Fruit fly (Drosophila melanogaster): ENCODE results near the gene psh.

Gene psh

DNA sequence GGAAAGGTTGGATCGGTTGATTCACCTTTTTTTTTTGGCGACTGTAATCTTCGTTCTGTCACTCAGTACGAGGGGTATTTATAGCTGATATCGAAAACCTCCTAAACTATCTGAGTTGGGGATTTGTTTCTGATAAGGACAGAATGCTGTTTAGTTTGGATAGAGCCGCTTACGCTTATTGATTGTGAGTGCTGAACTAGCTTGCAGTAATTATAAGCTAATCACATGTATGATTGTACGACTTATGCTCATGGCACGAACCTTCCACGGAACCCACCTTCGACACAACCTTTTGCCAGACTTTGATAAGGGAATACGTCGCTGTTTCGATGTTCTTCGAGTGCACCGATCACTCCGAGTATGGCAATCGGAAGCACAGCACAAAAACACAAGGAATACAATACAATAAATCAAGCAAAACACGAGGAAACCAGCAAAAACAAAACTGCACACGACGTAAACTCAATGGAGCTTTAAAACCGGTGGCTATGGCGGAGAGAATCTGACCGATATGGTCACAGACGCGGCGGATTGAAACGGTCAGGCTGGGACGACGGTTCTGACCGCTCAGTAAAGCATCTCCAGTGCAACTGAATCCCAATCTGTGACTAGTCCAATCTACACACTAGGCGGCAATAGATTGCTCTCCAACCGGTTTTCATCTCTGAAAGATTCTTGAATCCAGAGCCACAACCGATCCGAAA, at the start of gene psh:
Gene psh (minus strand): TSS at position 566 of the 704 bp plus-strand sequence.
- TF ChIP-seq psq (optimal IDR thresholded peaks at IDR 0.05) (no peak), Myc (optimal IDR thresholded peaks at IDR 0.05) (no peak), insv (optimal IDR thresholded peaks at IDR 0.05) (no peak), ttk (optimal IDR thresholded peaks at IDR 0.05) (no peak), Sin3A (optimal IDR thresholded peaks at IDR 0.05) (no peak), h (optimal IDR thresholded peaks at IDR 0.05) (no peak)

- no peak for TF ChIP-seq insv (optimal IDR thresholded peaks at IDR 0.05)
- TF ChIP-seq Sin3A (optimal IDR thresholded peaks at IDR 0.05): no peak
- no peak for TF ChIP-seq h (optimal IDR thresholded peaks at IDR 0.05)
- no peak for TF ChIP-seq Myc (optimal IDR thresholded peaks at IDR 0.05)
- no peak for TF ChIP-seq ttk (optimal IDR thresholded peaks at IDR 0.05)
- TF ChIP-seq psq (optimal IDR thresholded peaks at IDR 0.05): no peak
Observed at dm6 chrX:18534393-18534792, 47.7 kb upstream of the psh start.

DNA sequence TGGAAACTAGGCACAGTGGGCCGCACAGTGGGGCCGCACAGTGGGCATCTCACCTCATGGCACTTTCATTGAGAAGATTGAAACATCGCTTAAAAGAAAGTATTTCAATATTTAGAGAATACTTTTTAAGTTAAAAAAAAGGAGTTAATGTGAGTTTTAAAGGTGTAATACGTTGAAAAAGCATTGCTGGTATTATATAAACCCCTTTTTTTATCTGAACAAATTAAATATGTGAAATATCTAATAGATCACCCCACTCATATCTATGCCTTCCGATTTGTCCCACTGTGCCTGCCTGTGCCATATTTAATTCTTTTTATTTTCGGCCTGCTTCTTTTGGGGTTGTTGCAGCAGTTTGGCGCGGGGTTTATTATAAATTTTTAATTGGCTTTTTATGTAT, 46.6 kb upstream of the psh start:
- no peak for TF ChIP-seq ttk (optimal IDR thresholded peaks at IDR 0.05)
- no peak for TF ChIP-seq insv (optimal IDR thresholded peaks at IDR 0.05)
- no peak for TF ChIP-seq h (optimal IDR thresholded peaks at IDR 0.05)
- TF ChIP-seq Myc (optimal IDR thresholded peaks at IDR 0.05): no peak
- TF ChIP-seq psq (optimal IDR thresholded peaks at IDR 0.05): no peak
- TF ChIP-seq Sin3A (optimal IDR thresholded peaks at IDR 0.05): no peak

dm6 chrX:18528166-18528733, 41.5 kb upstream of the psh start, which contains the start of the genes CG15042 and CG15047:
CG15042 (minus strand) TSS chrX:18528266.
CG15047 (plus strand) TSS chrX:18528683.
- TF ChIP-seq h (optimal IDR thresholded peaks at IDR 0.05) (no peak), psq (optimal IDR thresholded peaks at IDR 0.05) (no peak), ttk (optimal IDR thresholded peaks at IDR 0.05) (no peak), Myc (optimal IDR thresholded peaks at IDR 0.05) (no peak), insv (optimal IDR thresholded peaks at IDR 0.05) (no peak), Sin3A (optimal IDR thresholded peaks at IDR 0.05) (no peak)

dm6 chrX:18524594-18525266, 38.0 kb upstream of the psh start:
- no peak for TF ChIP-seq psq (optimal IDR thresholded peaks at IDR 0.05)
- TF ChIP-seq h (optimal IDR thresholded peaks at IDR 0.05): no peak
- no peak for TF ChIP-seq Myc (optimal IDR thresholded peaks at IDR 0.05)
- no peak for TF ChIP-seq Sin3A (optimal IDR thresholded peaks at IDR 0.05)
- TF ChIP-seq insv (optimal IDR thresholded peaks at IDR 0.05): no peak
- TF ChIP-seq ttk (optimal IDR thresholded peaks at IDR 0.05): no peak

- TF ChIP-seq Myc (optimal IDR thresholded peaks at IDR 0.05) (no peak), h (optimal IDR thresholded peaks at IDR 0.05) (no peak), psq (optimal IDR thresholded peaks at IDR 0.05) (no peak), insv (optimal IDR thresholded peaks at IDR 0.05) (no peak), ttk (optimal IDR thresholded peaks at IDR 0.05) (no peak), Sin3A (optimal IDR thresholded peaks at IDR 0.05) (no peak)
Observed at dm6 chrX:18523146-18523812, 36.6 kb upstream of the psh start.

- TF ChIP-seq Myc (optimal IDR thresholded peaks at IDR 0.05) (no peak), h (optimal IDR thresholded peaks at IDR 0.05) (no peak), insv (optimal IDR thresholded peaks at IDR 0.05) (no peak), Sin3A (optimal IDR thresholded peaks at IDR 0.05) (no peak), psq (optimal IDR thresholded peaks at IDR 0.05) (no peak), ttk (optimal IDR thresholded peaks at IDR 0.05) (no peak)
Observed at dm6 chrX:18522395-18523104, 35.8 kb upstream of the psh start, which contains the start of gene CG6481. CG6481 (minus strand) TSS chrX:18522445.

DNA sequence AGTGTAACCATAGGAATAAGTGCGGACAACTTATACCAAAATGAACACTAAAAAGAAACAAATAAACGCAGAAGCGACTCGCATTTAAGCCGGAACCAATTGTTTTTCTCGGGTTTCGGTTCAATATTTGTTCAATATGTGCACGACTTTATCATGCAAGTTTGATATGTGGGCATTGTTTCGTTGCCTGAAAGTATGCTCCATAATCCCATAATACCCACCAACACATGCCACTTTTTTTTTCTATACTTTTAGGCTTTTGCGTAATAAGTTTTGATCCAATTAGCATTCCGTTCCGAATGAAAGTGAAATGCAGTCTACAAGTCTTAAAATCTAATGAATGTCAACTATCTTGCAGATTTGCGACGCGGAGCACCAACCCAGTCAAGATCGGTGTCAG, 33.6 kb upstream of the psh start:
- TF ChIP-seq Sin3A (optimal IDR thresholded peaks at IDR 0.05) (no peak), h (optimal IDR thresholded peaks at IDR 0.05) (no peak), Myc (optimal IDR thresholded peaks at IDR 0.05) (no peak), psq (optimal IDR thresholded peaks at IDR 0.05) (no peak), ttk (optimal IDR thresholded peaks at IDR 0.05) (no peak)

DNA sequence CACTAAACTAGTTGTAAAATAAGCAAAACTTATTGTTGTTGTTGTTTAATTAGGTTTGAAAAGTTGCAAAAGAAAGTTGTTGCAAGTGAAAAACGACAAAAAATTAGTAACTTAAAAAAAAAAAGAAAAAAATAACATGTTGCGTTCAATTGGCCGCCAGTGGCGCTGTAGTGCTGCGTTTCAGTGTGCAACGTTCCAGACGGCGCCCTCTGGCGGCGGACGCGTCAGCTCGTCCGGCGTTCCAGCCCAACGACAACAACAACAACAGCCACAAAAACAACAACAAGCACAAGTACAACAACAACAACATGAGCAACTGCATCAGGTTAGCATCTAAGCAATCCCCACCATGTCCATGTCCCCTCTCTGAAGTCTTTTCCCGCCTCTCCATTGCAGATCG, 30.7 kb upstream of the psh start:
- TF ChIP-seq Sin3A (optimal IDR thresholded peaks at IDR 0.05) (no peak), insv (optimal IDR thresholded peaks at IDR 0.05) (no peak), Myc (optimal IDR thresholded peaks at IDR 0.05) (no peak), h (optimal IDR thresholded peaks at IDR 0.05) (no peak), ttk (optimal IDR thresholded peaks at IDR 0.05) (no peak), psq (optimal IDR thresholded peaks at IDR 0.05) (no peak)

DNA sequence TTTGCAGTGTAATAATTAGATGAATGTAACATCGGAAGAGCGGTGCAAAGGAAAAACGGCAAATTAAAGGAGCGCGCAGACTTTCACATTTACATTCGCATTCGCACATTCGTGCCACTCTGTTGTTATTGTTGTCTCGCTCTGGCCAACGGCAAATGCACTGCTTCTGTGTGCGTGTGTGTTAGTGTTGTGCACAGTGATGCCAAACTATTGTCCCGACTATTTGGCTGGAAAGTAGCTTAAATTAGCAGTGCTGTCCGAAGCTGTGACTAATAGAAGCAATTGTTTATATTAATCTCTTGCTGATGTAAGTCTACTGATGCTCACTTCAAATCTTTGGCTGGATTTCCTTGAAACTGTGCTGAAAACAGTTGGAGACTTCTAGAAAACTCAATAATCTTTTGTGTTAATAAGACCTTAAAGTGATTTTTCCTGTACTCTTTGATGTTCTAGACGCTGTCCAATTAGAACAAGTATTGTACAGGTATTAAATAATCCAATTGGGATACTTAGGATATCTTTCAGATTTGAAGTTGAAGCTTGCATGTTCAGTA, 29.3 kb upstream of the psh start:
- TF ChIP-seq psq (optimal IDR thresholded peaks at IDR 0.05) (no peak), insv (optimal IDR thresholded peaks at IDR 0.05) (no peak)

DNA sequence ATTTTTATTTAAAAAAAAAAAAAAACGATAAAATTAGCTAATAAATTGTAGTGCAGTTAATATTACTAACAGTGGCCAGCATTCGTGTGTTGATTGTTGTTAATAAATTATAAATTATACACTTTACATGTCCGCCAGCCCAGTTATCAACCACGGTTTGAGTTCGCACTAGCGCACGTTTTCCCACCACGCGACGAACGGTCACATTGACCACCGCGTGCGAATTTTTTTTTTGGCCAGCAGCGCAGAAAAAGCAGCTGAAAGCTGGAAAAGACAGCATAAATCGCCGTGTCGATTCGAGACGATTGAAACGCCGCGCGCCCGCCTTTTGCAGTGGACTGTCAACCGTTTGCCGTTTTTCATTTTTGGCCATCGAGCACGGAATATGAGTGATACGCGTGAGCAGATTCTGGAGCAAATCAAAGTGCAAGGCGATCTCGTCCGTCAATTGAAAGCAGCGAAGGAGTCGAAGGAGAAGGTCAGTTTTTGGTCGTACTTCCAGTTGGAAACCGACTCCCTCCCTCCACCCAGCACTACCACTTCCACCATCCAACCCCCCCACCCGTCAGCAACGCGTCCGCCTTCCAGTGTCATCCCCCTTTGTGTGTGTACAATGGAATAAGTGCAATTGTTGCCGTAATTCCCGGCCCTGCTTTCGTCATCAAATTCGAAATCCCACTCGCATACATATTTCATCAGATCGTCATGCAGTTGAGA, 28.6 kb upstream of the psh start, which contains the start of the genes Bx and HisRS:
Gene Bx (plus strand): TSS at position 224 of the 717 bp plus-strand sequence.
Gene HisRS (plus strand): TSS at position 224 of the 717 bp plus-strand sequence.
- TF ChIP-seq insv (optimal IDR thresholded peaks at IDR 0.05) (no peak), Sin3A (optimal IDR thresholded peaks at IDR 0.05) (no peak), psq (optimal IDR thresholded peaks at IDR 0.05) (no peak), h (optimal IDR thresholded peaks at IDR 0.05) (no peak), ttk (optimal IDR thresholded peaks at IDR 0.05) (no peak), Myc (optimal IDR thresholded peaks at IDR 0.05) (no peak)

Measured in Kc167 (cell line).